Fruit fly (Drosophila melanogaster) whole organism, pupa: ENCODE measurements around the gene Cyp310a1.

Source experiments
- CG10348 ChIP-seq: fragments of 200-800 bp; sonication (Bioruptor generic); IDR thresholded peaks from 2 replicates; pipeline ENCODE4 v1.3.6; 2022; ENCODE audit warnings: missing biosample characterization, missing genetic modification characterization
- CG12605 ChIP-seq: fragments of 200-800 bp; sonication (Bioruptor generic); IDR thresholded peaks from 2 replicates; pipeline ENCODE4 v1.3.6; 2022; ENCODE audit warnings: missing biosample characterization, missing genetic modification characterization
- CG13204 ChIP-seq: fragments of 200-800 bp; sonication (Bioruptor generic); optimal IDR thresholded peaks from 2 replicates; lab custom pipeline; 2018; ENCODE audit warnings: missing biosample characterization, mild to moderate bottlenecking, missing genetic modification characterization, moderate library complexity
- CG14655 ChIP-seq: fragments of 200-800 bp; sonication (Bioruptor generic); optimal IDR thresholded peaks from 3 replicates; lab custom pipeline; 2017; ENCODE audit warnings: mild to moderate bottlenecking, missing biosample characterization, missing genetic modification reagents, missing genetic modification characterization
- CG15710 ChIP-seq: fragments of 200-800 bp; sonication (Bioruptor generic); optimal IDR thresholded peaks from 2 replicates; lab custom pipeline; 2018; ENCODE audit warnings: missing biosample characterization, mild to moderate bottlenecking, missing genetic modification characterization, moderate library complexity
- CG17806 ChIP-seq: fragments of 200-800 bp; sonication (Bioruptor generic); optimal IDR thresholded peaks from 2 replicates; lab custom pipeline; 2018; ENCODE audit warnings: missing biosample characterization, mild to moderate bottlenecking, missing genetic modification characterization, moderate library complexity
- CG32121 ChIP-seq: fragments of 200-800 bp; sonication (Bioruptor generic); IDR thresholded peaks from 2 replicates; pipeline ENCODE4 v1.3.6; 2022; ENCODE audit warnings: missing biosample characterization, missing genetic modification characterization
- CG34367 ChIP-seq: fragments of 200-800 bp; sonication (Bioruptor generic); optimal IDR thresholded peaks from 2 replicates; lab custom pipeline; 2018; ENCODE audit warnings: missing biosample characterization, mild to moderate bottlenecking, missing genetic modification characterization
- CG4496 ChIP-seq: fragments of 200-800 bp; sonication (Bioruptor generic); IDR thresholded peaks from 3 replicates; pipeline ENCODE4 v1.3.6; 2022; ENCODE audit warnings: missing biosample characterization, missing genetic modification characterization
- CG8159 ChIP-seq: fragments of 200-800 bp; sonication (Bioruptor generic); optimal IDR thresholded peaks from 3 replicates; lab custom pipeline; 2018; ENCODE audit warnings: missing biosample characterization, mild to moderate bottlenecking, missing genetic modification characterization, moderate library complexity
- CG8301 ChIP-seq: fragments of 200-800 bp; sonication (Bioruptor generic); optimal IDR thresholded peaks from 2 replicates; lab custom pipeline; 2018; ENCODE audit warnings: missing biosample characterization, mild to moderate bottlenecking, missing genetic modification characterization
- CG9948 ChIP-seq: fragments of 200-800 bp; sonication (Bioruptor generic); optimal IDR thresholded peaks from 2 replicates; lab custom pipeline; 2018; ENCODE audit warnings: missing biosample characterization, mild to moderate bottlenecking, missing genetic modification characterization, moderate library complexity
- D1 ChIP-seq: fragments of 200-800 bp; sonication (Bioruptor generic); optimal IDR thresholded peaks from 2 replicates; lab custom pipeline; 2018; ENCODE audit warnings: missing biosample characterization, mild to moderate bottlenecking, missing genetic modification characterization, moderate library complexity
- EcR ChIP-seq: fragments of 200-800 bp; sonication (Bioruptor generic); optimal IDR thresholded peaks from 3 replicates; lab custom pipeline; 2019; ENCODE audit warnings: missing biosample characterization, missing genetic modification characterization, mild to moderate bottlenecking, moderate library complexity, missing genetic modification reagents
- Ets98B ChIP-seq: fragments of 200-800 bp; sonication (Bioruptor generic); IDR thresholded peaks from 2 replicates; pipeline ENCODE4 v1.3.6; 2022; ENCODE audit warnings: missing biosample characterization, missing genetic modification characterization
- Pif1A ChIP-seq: fragments of 200-800 bp; sonication (Bioruptor generic); optimal IDR thresholded peaks from 3 replicates; lab custom pipeline; 2016; ENCODE audit warnings: missing biosample characterization, missing genetic modification characterization
- Pif1B ChIP-seq: fragments of 200-800 bp; sonication (Bioruptor generic); optimal IDR thresholded peaks from 3 replicates; lab custom pipeline; 2016; ENCODE audit warnings: missing biosample characterization, missing genetic modification characterization
- Snoo ChIP-seq: fragments of 200-800 bp; sonication (Bioruptor generic); optimal IDR thresholded peaks from 3 replicates; lab custom pipeline; 2017; ENCODE audit warnings: missing biosample characterization, mild to moderate bottlenecking, missing genetic modification characterization, inconsistent platforms
- fd96Ca ChIP-seq: fragments of 200-800 bp; sonication (Bioruptor generic); IDR thresholded peaks from 3 replicates; pipeline ENCODE4 v1.3.6; 2022; ENCODE audit warnings: missing biosample characterization, missing genetic modification characterization
- gl ChIP-seq: fragments of 200-800 bp; sonication (Bioruptor generic); optimal IDR thresholded peaks from 2 replicates; lab custom pipeline; 2018; ENCODE audit warnings: missing biosample characterization, mild to moderate bottlenecking, missing genetic modification characterization
- rn ChIP-seq: fragments of 200-800 bp; sonication (Bioruptor generic); IDR thresholded peaks from 2 replicates; pipeline ENCODE4 v1.3.6; 2022; ENCODE audit warnings: missing biosample characterization, missing genetic modification characterization

Cyp310a1 gene

DNA sequence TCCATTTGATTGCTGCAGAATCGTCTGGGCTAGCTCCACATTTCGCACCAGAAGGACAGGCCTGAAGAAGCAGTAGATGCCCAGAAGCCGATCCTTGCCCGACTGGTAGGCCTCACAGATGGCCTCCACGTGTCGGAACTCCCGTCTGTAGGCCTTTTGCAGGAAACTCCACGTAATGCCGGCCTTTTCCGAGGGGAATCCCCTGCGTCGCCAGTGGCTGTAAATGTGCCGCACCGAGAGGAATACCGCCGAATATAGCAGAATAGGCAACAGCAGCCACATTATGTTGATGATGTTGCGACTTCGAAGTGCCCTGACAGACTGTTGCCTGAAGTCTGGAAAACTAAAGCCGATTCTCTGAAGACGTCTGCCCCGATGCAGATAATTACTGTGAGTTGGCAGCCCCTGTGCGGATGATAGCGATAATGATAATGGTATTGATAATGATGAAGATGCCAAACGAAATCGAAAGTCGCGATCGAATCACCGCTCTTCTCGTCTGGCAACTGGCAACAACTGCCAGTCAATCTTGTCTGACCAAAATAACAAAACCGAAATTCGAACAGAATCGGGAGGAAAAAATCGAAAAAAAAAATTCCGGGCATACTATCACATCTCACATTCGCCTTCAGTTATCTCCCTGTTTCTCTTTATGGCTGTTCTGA is at the start of gene Cyp310a1:
Gene Cyp310a1, minus strand, starts transcription at position 348 of the 665 bp plus-strand sequence.
- TF ChIP-seq Snoo (tag; lab: Kevin White, UChicago) (no peak), EcR (GFP tag; lab: Kevin White, UChicago) (no peak), CG10348 (no peak), CG34367 (no peak), CG15710 (tag; lab: Kevin White, UChicago) (no peak), CG13204 (GFP tag; lab: Kevin White, UChicago) (no peak), CG4496 (GFP tag; lab: Robert Waterston, UW) (no peak)

DNA sequence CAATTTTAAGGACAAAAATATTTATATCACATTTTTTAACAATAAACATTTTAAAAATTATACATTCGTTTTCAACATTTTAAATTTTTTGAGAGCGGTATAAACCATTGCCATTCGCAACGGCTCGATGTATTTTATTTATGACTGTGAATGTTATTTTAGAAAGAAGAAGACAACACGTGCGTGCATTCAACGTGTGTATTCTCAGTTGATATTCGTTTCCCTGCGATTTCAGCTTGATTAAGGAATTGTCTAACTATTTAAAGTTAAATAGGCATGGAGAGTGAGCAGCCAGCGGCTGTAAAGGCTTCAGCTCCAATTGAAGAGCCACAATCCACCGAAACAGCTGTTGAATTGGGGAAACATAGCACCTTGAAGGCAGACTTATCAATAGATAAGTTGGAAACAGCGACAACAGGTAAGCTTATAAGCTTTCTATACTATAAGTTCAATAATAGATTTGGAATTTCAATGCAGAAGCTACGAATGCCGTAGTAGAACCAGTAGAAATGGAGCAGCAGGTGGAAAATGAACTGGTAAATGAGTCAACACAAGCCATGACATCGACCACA is 45.8 kb upstream of the Cyp310a1 start, which contains the start of gene CG10341:
Gene CG10341, plus strand, starts transcription at position 156 of the 572 bp plus-strand sequence.
- no peak for TF ChIP-seq D1
- no peak for TF ChIP-seq Ets98B
- no peak for TF ChIP-seq CG8159
- no peak for TF ChIP-seq CG32121 (GFP tag; lab: Robert Waterston, UW)
- no peak for TF ChIP-seq CG13204 (GFP tag; lab: Kevin White, UChicago)
- TF ChIP-seq Snoo (tag; lab: Kevin White, UChicago): no peak
- no peak for TF ChIP-seq CG8301 (tag; lab: Kevin White, UChicago)
- TF ChIP-seq fd96Ca (GFP tag; lab: Robert Waterston, UW): no peak
- no peak for TF ChIP-seq CG4496 (GFP tag; lab: Robert Waterston, UW)
- TF ChIP-seq Pif1A (GFP tag; lab: Kevin White, UChicago): no peak
- no peak for TF ChIP-seq CG9948 (tag; lab: Kevin White, UChicago)
- TF ChIP-seq Pif1B (GFP tag; lab: Kevin White, UChicago): no peak

DNA sequence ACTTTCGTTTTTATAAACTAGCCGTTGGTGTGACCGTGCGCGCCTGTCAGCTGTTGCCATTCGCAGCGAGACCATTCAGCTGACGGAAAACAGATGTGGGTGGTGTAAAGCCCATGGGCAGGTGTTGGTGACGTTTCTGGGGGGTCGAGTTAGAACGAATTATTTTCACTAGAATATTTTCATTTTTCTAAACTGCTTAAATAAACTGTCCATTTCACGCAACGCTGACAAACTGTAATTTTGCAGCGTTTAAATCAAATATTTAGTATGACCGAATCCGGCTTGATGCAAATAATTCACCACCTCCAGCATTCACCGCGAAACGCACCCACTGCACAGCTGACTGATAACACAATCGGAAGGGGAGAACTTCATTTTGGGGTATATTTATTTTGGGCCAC is 42.6 kb upstream of the Cyp310a1 start, which contains the start of the genes CG10383 and CG10338:
Gene CG10383, minus strand, starts transcription at position 199 of the 401 bp plus-strand sequence.
Gene CG10338, plus strand, starts transcription at position 261 of the 401 bp plus-strand sequence.
- peak; percentile 61 for TF ChIP-seq CG15710 (tag; lab: Kevin White, UChicago)
- peak; percentile 87 for TF ChIP-seq CG32121 (GFP tag; lab: Robert Waterston, UW)
- TF ChIP-seq CG4496 (GFP tag; lab: Robert Waterston, UW): peak; percentile 95
- TF ChIP-seq fd96Ca (GFP tag; lab: Robert Waterston, UW): peak; percentile 94
- TF ChIP-seq Pif1A (GFP tag; lab: Kevin White, UChicago): no peak
- peak; percentile 94 for TF ChIP-seq Ets98B
- peak; percentile 71 for TF ChIP-seq CG8159
- TF ChIP-seq D1: no peak
- peak; percentile 10 for TF ChIP-seq EcR (GFP tag; lab: Kevin White, UChicago)
- peak; percentile 77 for TF ChIP-seq CG8301 (tag; lab: Kevin White, UChicago)
- TF ChIP-seq CG9948 (tag; lab: Kevin White, UChicago): peak; percentile 70
- TF ChIP-seq CG34367: peak; percentile 73
- TF ChIP-seq CG13204 (GFP tag; lab: Kevin White, UChicago): no peak
- TF ChIP-seq rn: peak; percentile 80
- TF ChIP-seq CG10348: peak; percentile 89
- peak; percentile 72 for TF ChIP-seq CG17806
- TF ChIP-seq Pif1B (GFP tag; lab: Kevin White, UChicago): peak; percentile 80
- peak; percentile 72 for TF ChIP-seq CG14655 (GFP tag; lab: Kevin White, UChicago)
- TF ChIP-seq gl (tag; lab: Kevin White, UChicago): peak; percentile 23
- TF ChIP-seq CG12605 (GFP tag; lab: Robert Waterston, UW): peak; percentile 75
- TF ChIP-seq Snoo (tag; lab: Kevin White, UChicago): peak; percentile 79

DNA sequence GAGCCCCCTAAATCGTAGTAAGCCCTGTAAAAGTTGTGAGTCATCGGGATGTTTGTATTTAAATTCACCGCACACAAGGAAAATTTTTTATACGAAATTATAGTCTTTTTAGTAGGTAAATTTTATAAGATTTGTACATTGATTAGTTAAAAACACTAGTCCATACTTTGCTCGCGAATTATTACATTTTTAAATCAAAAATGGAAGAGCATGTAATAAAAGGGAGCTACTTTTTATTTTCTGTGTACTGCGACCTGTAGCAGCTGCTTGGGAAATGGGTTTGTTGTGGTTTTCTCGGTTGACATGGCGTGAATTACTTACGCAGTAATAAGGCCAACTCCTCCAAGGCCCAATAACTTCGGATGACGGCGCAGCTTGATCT is 41.9 kb upstream of the Cyp310a1 start:
- TF ChIP-seq gl (tag; lab: Kevin White, UChicago) (no peak), Pif1A (GFP tag; lab: Kevin White, UChicago) (peak; percentile 57), CG14655 (GFP tag; lab: Kevin White, UChicago) (peak; percentile 10), CG12605 (GFP tag; lab: Robert Waterston, UW) (peak; percentile 54), CG34367 (peak; percentile 19), Ets98B (peak; percentile 39), CG10348 (no peak), CG4496 (GFP tag; lab: Robert Waterston, UW) (peak; percentile 74), CG15710 (tag; lab: Kevin White, UChicago) (peak; percentile 48), Snoo (tag; lab: Kevin White, UChicago) (no peak), CG8301 (tag; lab: Kevin White, UChicago) (peak; percentile 30), fd96Ca (GFP tag; lab: Robert Waterston, UW) (peak; percentile 61; the same call in 1 of the 3 replicates), Pif1B (GFP tag; lab: Kevin White, UChicago) (peak; percentile 17), CG8159 (peak; percentile 14), CG32121 (GFP tag; lab: Robert Waterston, UW) (0 out of 2 replicates have a peak, but pooled peaks have one; percentile 10), CG9948 (tag; lab: Kevin White, UChicago) (peak; percentile 37), CG13204 (GFP tag; lab: Kevin White, UChicago) (no peak), CG17806 (peak; percentile 46)
- TF ChIP-seq, all 21 proteins: peak for 14

DNA sequence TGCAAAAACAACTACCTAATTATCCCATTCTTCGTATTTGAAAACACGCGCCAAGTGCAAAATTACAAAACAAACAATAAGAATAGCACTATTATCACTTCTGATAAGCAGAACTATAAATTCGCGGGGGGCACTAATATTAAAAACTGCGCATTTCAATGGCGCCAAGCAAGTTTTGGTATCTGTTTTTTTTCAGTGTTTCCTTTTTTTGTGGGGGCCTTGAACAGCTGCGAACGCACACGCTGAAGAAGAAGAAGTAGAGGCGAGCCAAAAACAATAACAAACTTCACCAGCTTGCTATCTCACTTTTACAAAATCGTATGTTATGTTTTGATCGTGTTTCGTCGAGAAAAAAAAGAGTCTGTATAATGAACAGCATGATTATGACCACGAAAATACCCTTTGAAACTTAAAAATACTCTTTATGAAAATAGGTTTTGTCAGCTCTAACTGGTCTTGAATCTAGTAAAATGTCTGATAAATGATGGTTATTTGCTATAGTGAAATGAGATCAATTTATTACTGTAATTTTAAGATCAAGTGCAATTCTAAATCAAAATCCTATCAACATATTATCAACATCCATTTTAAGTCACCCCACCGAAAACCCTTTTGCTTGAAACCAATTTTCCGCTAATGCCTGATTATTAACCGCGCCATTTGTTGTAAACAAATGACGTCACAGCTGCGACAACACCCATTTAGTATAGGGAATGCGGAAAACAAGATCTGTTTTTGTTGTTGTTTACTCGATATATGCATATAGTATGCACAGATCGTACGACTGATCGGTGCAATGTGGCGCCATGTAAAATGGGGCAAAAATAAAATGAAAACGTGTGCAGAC is 41.3 kb upstream of the Cyp310a1 start:
- TF ChIP-seq CG17806: peak; percentile 33
- TF ChIP-seq CG10348: 0 out of 2 replicates have a peak, but pooled peaks have one; percentile 38
- TF ChIP-seq Ets98B: peak; percentile 38; the same call in 1 of the 2 replicates
- TF ChIP-seq Pif1A (GFP tag; lab: Kevin White, UChicago): no peak
- TF ChIP-seq CG32121 (GFP tag; lab: Robert Waterston, UW): peak; percentile 37; the same call in 1 of the 2 replicates
- no peak for TF ChIP-seq gl (tag; lab: Kevin White, UChicago)
- peak; percentile 74 for TF ChIP-seq CG4496 (GFP tag; lab: Robert Waterston, UW)
- peak; percentile 41 for TF ChIP-seq CG15710 (tag; lab: Kevin White, UChicago)
- TF ChIP-seq fd96Ca (GFP tag; lab: Robert Waterston, UW): 0 out of 3 replicates have a peak, but pooled peaks have one; percentile 7
- TF ChIP-seq CG34367: peak; percentile 5
- TF ChIP-seq Snoo (tag; lab: Kevin White, UChicago): peak; percentile 27
- TF ChIP-seq CG8159: no peak
- peak; percentile 9 for TF ChIP-seq EcR (GFP tag; lab: Kevin White, UChicago)
- TF ChIP-seq CG9948 (tag; lab: Kevin White, UChicago): peak; percentile 19
- TF ChIP-seq CG12605 (GFP tag; lab: Robert Waterston, UW): peak; percentile 65; the same call in 1 of the 2 replicates
- TF ChIP-seq CG13204 (GFP tag; lab: Kevin White, UChicago): no peak
